Worm (Caenorhabditis elegans) whole organism, young adult: Measurements from ENCODE around the gene nstp-3.

Experiments
- B0035.1 ChIP-seq: sonication (generic microtip); optimal IDR thresholded peaks from 2 replicates; lab custom pipeline; 2016; ENCODE audit warnings: missing genetic modification characterization, mild to moderate bottlenecking, missing compliant biosample characterization, missing genotype, missing genetic modification reagents
- F22D6.2 ChIP-seq: sonication (generic microtip); optimal IDR thresholded peaks from 2 replicates; lab custom pipeline; 2016; ENCODE audit warnings: mild to moderate bottlenecking, missing genetic modification characterization, missing compliant biosample characterization
- F49E8.2 ChIP-seq: sonication (generic microtip); optimal IDR thresholded peaks from 3 replicates; lab custom pipeline; 2017; ENCODE audit warnings: missing genetic modification characterization, mild to moderate bottlenecking, missing compliant biosample characterization, antibody characterized with exemption, moderate library complexity; ENCODE audit not compliant: insufficient read depth
- F57C9.4 ChIP-seq: sonication (generic microtip); optimal IDR thresholded peaks from 2 replicates; lab custom pipeline; 2017; ENCODE audit warnings: mild to moderate bottlenecking, missing genetic modification characterization, missing compliant biosample characterization
- Y53G8AR.9 ChIP-seq: fragments of 200-800 bp; sonication (Bioruptor generic); conservative IDR thresholded peaks from 2 replicates; pipeline ENCODE4 v1.3.6; 2022; ENCODE audit warnings: missing genetic modification reagents, missing genetic modification characterization, missing compliant biosample characterization
- aptf-2 ChIP-seq: fragments of 200-800 bp; sonication (Bioruptor generic); conservative IDR thresholded peaks from 2 replicates; pipeline ENCODE4 v1.3.6; 2022; ENCODE audit warnings: missing genetic modification reagents, missing genetic modification characterization, missing compliant biosample characterization
- atf-7 ChIP-seq: sonication (generic microtip); optimal IDR thresholded peaks from 2 replicates; lab custom pipeline; 2017; ENCODE audit warnings: mild to moderate bottlenecking, missing genetic modification characterization, missing compliant biosample characterization
- attf-5 ChIP-seq: fragments of 200-800 bp; sonication (Bioruptor generic); optimal IDR thresholded peaks from 2 replicates; lab custom pipeline; 2018; ENCODE audit warnings: mild to moderate bottlenecking, missing genetic modification characterization, missing compliant biosample characterization
- attf-6 ChIP-seq: fragments of 200-800 bp; sonication (Bioruptor generic); IDR thresholded peaks from 2 replicates; pipeline ENCODE4 v1.3.6; 2022; ENCODE audit warnings: missing genetic modification reagents, missing genetic modification characterization, missing compliant biosample characterization
- bed-1 ChIP-seq: fragments of 200-800 bp; sonication (Bioruptor generic); IDR thresholded peaks from 2 replicates; pipeline ENCODE4 v1.3.6; 2022; ENCODE audit warnings: missing genetic modification reagents, missing genetic modification characterization, missing compliant biosample characterization
- ccch-3 ChIP-seq: fragments of 200-800 bp; sonication (Bioruptor generic); optimal IDR thresholded peaks from 2 replicates; lab custom pipeline; 2018; ENCODE audit warnings: mild to moderate bottlenecking, missing genetic modification characterization, missing compliant biosample characterization
- cebp-1 ChIP-seq, 2 experiments: fragments of 200-800 bp in 1 of 2; sonication (Bioruptor generic) in 1 of 2; sonication (generic microtip) in 1 of 2; IDR thresholded peaks in 1 of 2; optimal IDR thresholded peaks in 1 of 2; 2 replicates each; pipeline versions ENCODE4 v1.3.6 to Lab custom; 2017 to 2022; ENCODE audit warnings: missing compliant biosample characterization in 2 of 2, missing genetic modification characterization in 2 of 2, mild to moderate bottlenecking in 1 of 2, missing genetic modification reagents in 1 of 2, moderate library complexity in 1 of 2
- cebp-2 ChIP-seq: fragments of 200-800 bp; sonication (Bioruptor generic); IDR thresholded peaks from 2 replicates; pipeline ENCODE4 v1.3.6; 2022; ENCODE audit warnings: missing genetic modification characterization, missing compliant biosample characterization
- ceh-79 ChIP-seq: sonication (generic microtip); optimal IDR thresholded peaks from 2 replicates; lab custom pipeline; 2017; ENCODE audit warnings: mild to moderate bottlenecking, missing genetic modification characterization, missing compliant biosample characterization
- egl-18 ChIP-seq: fragments of 200-800 bp; sonication (Bioruptor generic); IDR thresholded peaks from 2 replicates; pipeline ENCODE4 v1.3.6; 2022; ENCODE audit warnings: missing genetic modification reagents, missing genetic modification characterization, missing compliant biosample characterization
- egrh-3 ChIP-seq: fragments of 200-800 bp; sonication (Bioruptor generic); IDR thresholded peaks from 2 replicates; pipeline ENCODE4 v1.3.6; 2022; ENCODE audit warnings: missing genetic modification reagents, missing genetic modification characterization, missing compliant biosample characterization
- ets-4 ChIP-seq: fragments of 200-800 bp; sonication (Bioruptor generic); optimal IDR thresholded peaks from 2 replicates; lab custom pipeline; 2018; ENCODE audit warnings: mild to moderate bottlenecking, missing genetic modification characterization, missing compliant biosample characterization
- gei-17 ChIP-seq: fragments of 200-800 bp; sonication (Bioruptor generic); optimal IDR thresholded peaks from 2 replicates; lab custom pipeline; 2018; ENCODE audit warnings: mild to moderate bottlenecking, missing genetic modification characterization, missing compliant biosample characterization
- hmg-1.2 ChIP-seq: fragments of 200-800 bp; sonication (Bioruptor generic); IDR thresholded peaks from 2 replicates; pipeline ENCODE4 v1.3.6; 2022; ENCODE audit warnings: missing genetic modification reagents, missing genetic modification characterization, missing compliant biosample characterization
- lag-1 ChIP-seq: fragments of 200-800 bp; sonication (Bioruptor generic); IDR thresholded peaks from 2 replicates; pipeline ENCODE4 v1.3.6; 2022; ENCODE audit warnings: missing genetic modification reagents, missing genetic modification characterization, missing compliant biosample characterization
- let-526 ChIP-seq: fragments of 200-800 bp; sonication (Bioruptor generic); IDR thresholded peaks from 2 replicates; pipeline ENCODE4 v1.3.6; 2022; ENCODE audit warnings: missing genetic modification reagents, missing genetic modification characterization, missing compliant biosample characterization
- let-607 ChIP-seq, 2 experiments: fragments of 200-800 bp in 1 of 2; sonication (Bioruptor generic) in 1 of 2; sonication (generic microtip) in 1 of 2; optimal IDR thresholded peaks; 2 replicates each; lab custom pipeline; 2016 to 2018; ENCODE audit warnings: mild to moderate bottlenecking in 2 of 2, missing compliant biosample characterization in 2 of 2, missing genetic modification characterization in 2 of 2, moderate library complexity in 2 of 2, missing genotype in 1 of 2
- lin-26 ChIP-seq: fragments of 200-800 bp; sonication (Bioruptor generic); IDR thresholded peaks from 2 replicates; pipeline ENCODE4 v1.3.6; 2022; ENCODE audit warnings: missing genetic modification reagents, missing genetic modification characterization, missing compliant biosample characterization
- lin-35 ChIP-seq, 3 experiments: fragments of 150-350 bp in 2 of 3; sonication (generic microtip) in 1 of 3; optimal IDR thresholded peaks; 2 replicates each; lab custom pipeline; 2014 to 2018; ENCODE audit warnings: missing biosample characterization in 3 of 3, missing genetic modification characterization in 3 of 3, missing genetic modification reagents in 3 of 3
- lin-40 ChIP-seq: sonication (generic microtip); optimal IDR thresholded peaks from 2 replicates; lab custom pipeline; 2016; ENCODE audit warnings: missing genetic modification characterization, mild to moderate bottlenecking, missing compliant biosample characterization, missing genotype, missing genetic modification reagents
- lir-1 ChIP-seq: fragments of 200-800 bp; sonication (Bioruptor generic); conservative IDR thresholded peaks from 2 replicates; pipeline ENCODE4 v1.3.6; 2022; ENCODE audit warnings: missing genetic modification reagents, missing genetic modification characterization, missing compliant biosample characterization
- madf-8 ChIP-seq: fragments of 200-800 bp; sonication (Bioruptor generic); conservative IDR thresholded peaks from 2 replicates; pipeline ENCODE4 v1.3.6; 2022; ENCODE audit warnings: missing genetic modification reagents, missing genetic modification characterization, missing compliant biosample characterization
- mcd-1 ChIP-seq: fragments of 200-800 bp; sonication (Bioruptor generic); IDR thresholded peaks from 2 replicates; pipeline ENCODE4 v1.3.6; 2022; ENCODE audit warnings: missing genetic modification reagents, missing genetic modification characterization, missing compliant biosample characterization
- mel-28 ChIP-seq: sonication (generic microtip); optimal IDR thresholded peaks from 2 replicates; lab custom pipeline; 2016; ENCODE audit warnings: borderline replicate concordance, mild to moderate bottlenecking, missing genetic modification characterization, missing compliant biosample characterization
- mes-4 ChIP-seq: sonication (generic microtip); optimal IDR thresholded peaks from 2 replicates; lab custom pipeline; 2016; ENCODE audit warnings: missing genotype, missing genetic modification characterization, missing compliant biosample characterization
- nhr-80 ChIP-seq: sonication (generic microtip); optimal IDR thresholded peaks from 2 replicates; lab custom pipeline; 2016; ENCODE audit warnings: missing genetic modification characterization, missing compliant biosample characterization
- rec-8 ChIP-seq, 2 experiments: sonication (generic microtip); optimal IDR thresholded peaks; 2 replicates each; lab custom pipeline; 2016; ENCODE audit warnings: mild to moderate bottlenecking in 2 of 2, missing genetic modification characterization in 2 of 2, missing genetic modification reagents in 2 of 2, missing genotype in 2 of 2, missing biosample characterization in 1 of 2, missing compliant biosample characterization in 1 of 2, moderate library complexity in 1 of 2
- snpc-1.1 ChIP-seq: sonication (generic microtip); optimal IDR thresholded peaks from 2 replicates; lab custom pipeline; 2017; ENCODE audit warnings: missing genetic modification characterization, mild to moderate bottlenecking, missing compliant biosample characterization, antibody characterized with exemption, moderate library complexity, missing genotype, missing genetic modification reagents; ENCODE audit not compliant: insufficient read depth
- snpc-3.4 ChIP-seq: sonication (generic microtip); optimal IDR thresholded peaks from 2 replicates; lab custom pipeline; 2017; ENCODE audit warnings: missing genetic modification characterization, mild to moderate bottlenecking, missing compliant biosample characterization, antibody characterized with exemption, moderate library complexity, missing genotype, missing genetic modification reagents
- tlf-1 ChIP-seq: fragments of 200-800 bp; sonication (Bioruptor generic); optimal IDR thresholded peaks from 2 replicates; lab custom pipeline; 2018; ENCODE audit warnings: mild to moderate bottlenecking, missing genetic modification characterization, missing compliant biosample characterization
- unc-62 ChIP-seq: fragments of 150-350 bp; optimal IDR thresholded peaks from 2 replicates; lab custom pipeline; 2014; ENCODE audit warnings: missing biosample characterization, missing genetic modification reagents, missing genetic modification characterization
- zim-3 ChIP-seq: sonication (generic microtip); optimal IDR thresholded peaks from 2 replicates; lab custom pipeline; 2017; ENCODE audit warnings: mild to moderate bottlenecking, missing genetic modification characterization, moderate library complexity, missing compliant biosample characterization

Gene nstp-3

ce11 chrV:5816470-5817061 is 18.5 kb upstream of the nstp-3 start:
- TF ChIP-seq atf-7 (tag; lab: Kevin White, UChicago) (peak; percentile 42), lir-1 (GFP tag; lab: Robert Waterston, UW) (no peak), ets-4 (GFP tag; lab: Kevin White, UChicago) (peak; percentile 38), bed-1 (GFP tag; lab: Robert Waterston, UW) (no peak), ceh-79 (tag; lab: Kevin White, UChicago) (no peak), unc-62 (GFP tag; lab: Kevin White, UChicago) (no peak), lin-40 (tag; lab: Kevin White, UChicago) (no peak), attf-6 (GFP tag; lab: Robert Waterston, UW) (no peak), hmg-1.2 (no peak), let-607 (tag; optimal IDR thresholded peaks at IDR 0.05; lab: Kevin White, UChicago) (peak in 1 of 2 experiments; percentile 14), lin-26 (GFP tag; lab: Robert Waterston, UW) (no peak), snpc-1.1 (tag; lab: Kevin White, UChicago) (no peak), cebp-1 (GFP tag; IDR thresholded peaks at IDR 0.05; lab: Robert Waterston, UW) (no peak), cebp-1 (tag; optimal IDR thresholded peaks at IDR 0.05; lab: Kevin White, UChicago) (peak; percentile 52), rec-8 (tag; optimal IDR thresholded peaks at IDR 0.05; lab: Kevin White, UChicago) (no peak), gei-17 (GFP tag; lab: Kevin White, UChicago) (no peak), nhr-80 (peak; percentile 75), B0035.1 (tag; lab: Kevin White, UChicago) (no peak), let-526 (GFP tag; lab: Robert Waterston, UW) (no peak), lin-35 (GFP tag; optimal IDR thresholded peaks at IDR 0.05; lab: Kevin White, UChicago) (no peak), cebp-2 (GFP tag; lab: Robert Waterston, UW) (no peak)

ce11 chrV:5813060-5813659 is 15.1 kb upstream of the nstp-3 start, which contains the start of gene ZC250.4:
Gene ZC250.4 (minus strand): TSS chrV:5813137.
- peak; percentile 77 for TF ChIP-seq nhr-80
- TF ChIP-seq cebp-1 (GFP tag; IDR thresholded peaks at IDR 0.05; lab: Robert Waterston, UW), result no peak
- peak; percentile 43 for TF ChIP-seq cebp-1 (tag; optimal IDR thresholded peaks at IDR 0.05; lab: Kevin White, UChicago)
- no peak for TF ChIP-seq F57C9.4
- no peak for TF ChIP-seq zim-3 (tag; lab: Kevin White, UChicago)

ce11 chrV:5805467-5805866 is 7.4 kb upstream of the nstp-3 start, which contains the start of gene ZC250.5:
Gene ZC250.5 (plus strand): TSS chrV:5805767.
- no peak for TF ChIP-seq F49E8.2 (tag; lab: Kevin White, UChicago)
- TF ChIP-seq aptf-2 (GFP tag; lab: Robert Waterston, UW), result no peak
- no peak for TF ChIP-seq lag-1
- no peak for TF ChIP-seq Y53G8AR.9 (GFP tag; lab: Robert Waterston, UW)
- TF ChIP-seq egrh-3, result no peak
- TF ChIP-seq ets-4 (GFP tag; lab: Kevin White, UChicago), result no peak
- no peak for TF ChIP-seq egl-18 (GFP tag; lab: Robert Waterston, UW)
- no peak for TF ChIP-seq madf-8 (GFP tag; lab: Robert Waterston, UW)
- TF ChIP-seq tlf-1 (GFP tag; lab: Kevin White, UChicago), result no peak
- TF ChIP-seq mcd-1 (GFP tag; lab: Robert Waterston, UW), result no peak
- TF ChIP-seq ccch-3 (GFP tag; lab: Kevin White, UChicago), result no peak
- TF ChIP-seq atf-7 (tag; lab: Kevin White, UChicago), result no peak
- TF ChIP-seq mes-4 (tag; lab: Kevin White, UChicago), result no peak
- TF ChIP-seq B0035.1 (tag; lab: Kevin White, UChicago), result no peak
- no peak for TF ChIP-seq mel-28 (tag; lab: Kevin White, UChicago)
- no peak for TF ChIP-seq snpc-3.4 (tag; lab: Kevin White, UChicago)
- no peak for TF ChIP-seq attf-5 (GFP tag; lab: Kevin White, UChicago)
- no peak for TF ChIP-seq F22D6.2 (tag; lab: Kevin White, UChicago)
